Worm (Caenorhabditis elegans): ENCODE results near the gene F34H10.4.

F34H10.4 gene

ce11 chrX:9640902-9641301 is 7.4 kb upstream of the F34H10.4 start:
- TF ChIP-seq hnd-1 (tag; optimal IDR thresholded peaks at IDR 0.05) (no peak), flt-1 (GFP tag; IDR thresholded peaks at IDR 0.05) (no peak), hmbx-1 (tag; optimal IDR thresholded peaks at IDR 0.05) (no peak), F13C5.2 (tag; optimal IDR thresholded peaks at IDR 0.05) (no peak), B0310.2 (tag; optimal IDR thresholded peaks at IDR 0.05) (no peak), ceh-36 (tag; optimal IDR thresholded peaks at IDR 0.05) (no peak)

- TF ChIP-seq ets-7 (tag; optimal IDR thresholded peaks at IDR 0.05) = no peak
- TF ChIP-seq ceh-36 (tag; optimal IDR thresholded peaks at IDR 0.05) = no peak
- no peak for TF ChIP-seq B0310.2 (tag; optimal IDR thresholded peaks at IDR 0.05)
- TF ChIP-seq tbx-11 (GFP tag; IDR thresholded peaks at IDR 0.05) = no peak
- TF ChIP-seq ceh-13 (GFP tag; optimal IDR thresholded peaks at IDR 0.05) = no peak
- no peak for TF ChIP-seq pes-1 (GFP tag; IDR thresholded peaks at IDR 0.05)
- TF ChIP-seq flt-1 (GFP tag; IDR thresholded peaks at IDR 0.05) = no peak
- no peak for TF ChIP-seq hmbx-1 (tag; optimal IDR thresholded peaks at IDR 0.05)
- no peak for TF ChIP-seq hmg-4 (GFP tag; optimal IDR thresholded peaks at IDR 0.05)
- no peak for TF ChIP-seq sea-1 (GFP tag; conservative IDR thresholded peaks at IDR 0.05)
- TF ChIP-seq aly-1 (tag; optimal IDR thresholded peaks at IDR 0.05) = no peak
- TF ChIP-seq hnd-1 (tag; optimal IDR thresholded peaks at IDR 0.05) = no peak
- TF ChIP-seq scrt-1 (GFP tag; IDR thresholded peaks at IDR 0.05) = no peak
- no peak for TF ChIP-seq tra-4 (tag; optimal IDR thresholded peaks at IDR 0.05)
- TF ChIP-seq F13C5.2 (tag; optimal IDR thresholded peaks at IDR 0.05) = no peak
- no peak for TF ChIP-seq tbx-37 (GFP tag; conservative IDR thresholded peaks at IDR 0.05)
- no peak for TF ChIP-seq ama-1 (optimal IDR thresholded peaks at IDR 0.05)
These were observed 5.4 kb upstream of the F34H10.4 start for ce11 chrX:9642775-9643461.

- TF ChIP-seq ets-7 (tag; optimal IDR thresholded peaks at IDR 0.05) (no peak), ceh-13 (GFP tag; optimal IDR thresholded peaks at IDR 0.05) (no peak), pes-1 (GFP tag; IDR thresholded peaks at IDR 0.05) (no peak), aly-1 (tag; optimal IDR thresholded peaks at IDR 0.05) (no peak), hmbx-1 (tag; optimal IDR thresholded peaks at IDR 0.05) (no peak), scrt-1 (GFP tag; IDR thresholded peaks at IDR 0.05) (no peak), hmg-4 (GFP tag; optimal IDR thresholded peaks at IDR 0.05) (no peak), B0310.2 (tag; optimal IDR thresholded peaks at IDR 0.05) (no peak), ama-1 (optimal IDR thresholded peaks at IDR 0.05) (no peak), tbx-11 (GFP tag; IDR thresholded peaks at IDR 0.05) (no peak), F13C5.2 (tag; optimal IDR thresholded peaks at IDR 0.05) (no peak), sea-1 (GFP tag; conservative IDR thresholded peaks at IDR 0.05) (no peak), tra-4 (tag; optimal IDR thresholded peaks at IDR 0.05) (no peak), flt-1 (GFP tag; IDR thresholded peaks at IDR 0.05) (no peak), hnd-1 (tag; optimal IDR thresholded peaks at IDR 0.05) (no peak), tbx-37 (GFP tag; conservative IDR thresholded peaks at IDR 0.05) (no peak), ceh-36 (tag; optimal IDR thresholded peaks at IDR 0.05) (no peak)
These were observed 4.7 kb downstream of the F34H10.4 start, which contains the start of gene aex-2 for ce11 chrX:9653016-9653415. Gene aex-2 (minus strand): TSS chrX:9653116.

- TF ChIP-seq ceh-36 (tag; optimal IDR thresholded peaks at IDR 0.05) = no peak
- TF ChIP-seq tbx-11 (GFP tag; IDR thresholded peaks at IDR 0.05) = no peak
- TF ChIP-seq pes-1 (GFP tag; IDR thresholded peaks at IDR 0.05) = no peak
These were observed 5.2 kb downstream of the F34H10.4 start for ce11 chrX:9653478-9653877.

- TF ChIP-seq aly-1 (tag; optimal IDR thresholded peaks at IDR 0.05) (no peak), scrt-1 (GFP tag; IDR thresholded peaks at IDR 0.05) (no peak), F13C5.2 (tag; optimal IDR thresholded peaks at IDR 0.05) (no peak), pes-1 (GFP tag; IDR thresholded peaks at IDR 0.05) (no peak), flt-1 (GFP tag; IDR thresholded peaks at IDR 0.05) (no peak), hmbx-1 (tag; optimal IDR thresholded peaks at IDR 0.05) (no peak), ama-1 (optimal IDR thresholded peaks at IDR 0.05) (no peak), hnd-1 (tag; optimal IDR thresholded peaks at IDR 0.05) (no peak), ceh-13 (GFP tag; optimal IDR thresholded peaks at IDR 0.05) (no peak), hmg-4 (GFP tag; optimal IDR thresholded peaks at IDR 0.05) (no peak), tbx-11 (GFP tag; IDR thresholded peaks at IDR 0.05) (no peak)
These were observed 5.9 kb downstream of the F34H10.4 start for ce11 chrX:9654232-9654631.

- TF ChIP-seq hmbx-1 (tag; optimal IDR thresholded peaks at IDR 0.05) (no peak), ceh-36 (tag; optimal IDR thresholded peaks at IDR 0.05) (no peak), aly-1 (tag; optimal IDR thresholded peaks at IDR 0.05) (no peak), tbx-11 (GFP tag; IDR thresholded peaks at IDR 0.05) (no peak), ceh-13 (GFP tag; optimal IDR thresholded peaks at IDR 0.05) (no peak), flt-1 (GFP tag; IDR thresholded peaks at IDR 0.05) (no peak), tbx-37 (GFP tag; conservative IDR thresholded peaks at IDR 0.05) (no peak), ama-1 (optimal IDR thresholded peaks at IDR 0.05) (no peak), F13C5.2 (tag; optimal IDR thresholded peaks at IDR 0.05) (no peak), sea-1 (GFP tag; conservative IDR thresholded peaks at IDR 0.05) (no peak), ets-7 (tag; optimal IDR thresholded peaks at IDR 0.05) (no peak), tra-4 (tag; optimal IDR thresholded peaks at IDR 0.05) (no peak), pes-1 (GFP tag; IDR thresholded peaks at IDR 0.05) (no peak), scrt-1 (GFP tag; IDR thresholded peaks at IDR 0.05) (no peak), hmg-4 (GFP tag; optimal IDR thresholded peaks at IDR 0.05) (no peak), hnd-1 (tag; optimal IDR thresholded peaks at IDR 0.05) (no peak), B0310.2 (tag; optimal IDR thresholded peaks at IDR 0.05) (no peak)
These were observed 8.4 kb downstream of the F34H10.4 start for ce11 chrX:9656772-9657171.

ce11 chrX:9665944-9666343 is 17.6 kb downstream of the F34H10.4 start:
- TF ChIP-seq ceh-13 (GFP tag; optimal IDR thresholded peaks at IDR 0.05) = no peak
- no peak for TF ChIP-seq pes-1 (GFP tag; IDR thresholded peaks at IDR 0.05)
- no peak for TF ChIP-seq hmg-4 (GFP tag; optimal IDR thresholded peaks at IDR 0.05)
- TF ChIP-seq ama-1 (optimal IDR thresholded peaks at IDR 0.05) = no peak
- no peak for TF ChIP-seq aly-1 (tag; optimal IDR thresholded peaks at IDR 0.05)
- no peak for TF ChIP-seq tbx-37 (GFP tag; conservative IDR thresholded peaks at IDR 0.05)
- no peak for TF ChIP-seq hnd-1 (tag; optimal IDR thresholded peaks at IDR 0.05)
- TF ChIP-seq B0310.2 (tag; optimal IDR thresholded peaks at IDR 0.05) = no peak
- TF ChIP-seq ets-7 (tag; optimal IDR thresholded peaks at IDR 0.05) = no peak

Data from whole organism, early embryonic.